Worm (Caenorhabditis elegans) whole organism, L3 larva: Measurements from ENCODE around the gene T09F3.2.

Experiments
- ZK546.5 ChIP-seq: sonication (generic microtip); optimal IDR thresholded peaks from 2 replicates; lab custom pipeline; 2017; ENCODE audit warnings: missing biosample characterization, missing genetic modification characterization
- elt-1 ChIP-seq: fragments of 150-350 bp; optimal IDR thresholded peaks from 2 replicates; lab custom pipeline; 2014; ENCODE audit warnings: missing biosample characterization, missing genetic modification characterization
- fos-1 ChIP-seq: fragments of 150-350 bp; optimal IDR thresholded peaks from 2 replicates; lab custom pipeline; 2014; ENCODE audit warnings: missing biosample characterization, missing genetic modification characterization
- lin-15B ChIP-seq: fragments of 150-350 bp; optimal IDR thresholded peaks from 2 replicates; lab custom pipeline; 2014; ENCODE audit warnings: missing biosample characterization, missing genetic modification characterization
- nhr-12 ChIP-seq: fragments of 150-350 bp; optimal IDR thresholded peaks from 2 replicates; lab custom pipeline; 2014; ENCODE audit warnings: missing biosample characterization, missing genetic modification characterization
- nhr-237 ChIP-seq: fragments of 150-350 bp; optimal IDR thresholded peaks from 2 replicates; lab custom pipeline; 2014; ENCODE audit warnings: missing biosample characterization, missing genetic modification characterization
- pha-4 ChIP-seq: fragments of 150-350 bp; optimal IDR thresholded peaks from 2 replicates; lab custom pipeline; 2014; ENCODE audit warnings: missing biosample characterization, missing genetic modification reagents, missing genetic modification characterization
- snpc-4 ChIP-seq: fragments of 150-350 bp; optimal IDR thresholded peaks from 2 replicates; lab custom pipeline; 2014; ENCODE audit warnings: missing biosample characterization, missing genetic modification characterization
- unc-39 ChIP-seq: sonication (generic microtip); optimal IDR thresholded peaks from 4 replicates; lab custom pipeline; 2017; ENCODE audit warnings: missing biosample characterization, missing genetic modification characterization
- ztf-4 ChIP-seq: fragments of 150-350 bp; optimal IDR thresholded peaks from 2 replicates; lab custom pipeline; 2014; ENCODE audit warnings: missing biosample characterization, missing genetic modification characterization

- TF ChIP-seq nhr-12 (no peak), elt-1 (no peak), lin-15B (tag; lab: Kevin White, UChicago) (no peak), pha-4 (no peak), unc-39 (tag; lab: Kevin White, UChicago) (no peak), nhr-237 (tag; lab: Kevin White, UChicago) (no peak), snpc-4 (no peak), ZK546.5 (tag; lab: Kevin White, UChicago) (no peak), fos-1 (tag; lab: Kevin White, UChicago) (no peak), ztf-4 (tag; lab: Kevin White, UChicago) (no peak)
These were observed 2.6 kb downstream of the T09F3.2 start, which contains the start of gene gpd-1 for ce11 chrII:10393282-10394179.
